Worm (Caenorhabditis elegans): ENCODE data around the gene T25D1.2.

The T25D1.2 gene

DNA sequence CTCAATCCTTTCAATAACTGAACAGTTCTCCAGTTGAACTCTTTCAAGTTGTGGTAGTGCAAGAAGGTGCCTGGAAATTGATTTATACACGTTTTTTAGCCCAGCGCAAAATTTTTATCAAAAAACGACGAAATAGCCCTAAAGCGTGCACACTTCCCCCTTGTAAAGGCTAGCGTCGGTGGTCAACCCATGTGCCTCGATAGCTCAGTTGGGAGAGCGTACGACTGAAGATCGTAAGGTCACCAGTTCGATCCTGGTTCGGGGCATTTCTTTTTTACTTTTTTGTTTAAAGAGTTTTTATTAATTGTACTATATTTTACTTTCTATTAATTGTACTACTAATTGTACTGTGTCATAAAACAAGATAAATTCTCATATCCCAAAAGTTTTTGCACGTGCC is 36.0 kb downstream of the T25D1.2 start:
- TF ChIP-seq mxl-3 (GFP tag; optimal IDR thresholded peaks at IDR 0.05) (peak; percentile 14), mes-2 (tag; optimal IDR thresholded peaks at IDR 0.05; ENCODE audit: poor library complexity, severe bottlenecking) (peak; percentile 59), zip-11 (GFP tag; IDR thresholded peaks at IDR 0.05) (no peak), ztf-11 (tag; optimal IDR thresholded peaks at IDR 0.05) (no peak), duxl-1 (tag; optimal IDR thresholded peaks at IDR 0.05; ENCODE audit: poor library complexity) (peak; percentile 24), lim-7 (GFP tag; IDR thresholded peaks at IDR 0.05) (peak; percentile 80), egl-43 (GFP tag; IDR thresholded peaks at IDR 0.05) (peak; percentile 63; the same call in 1 of the 2 replicates), tra-1 (GFP tag; IDR thresholded peaks at IDR 0.05) (peak; percentile 56; the same call in 1 of the 2 replicates), snpc-1.2 (GFP tag; IDR thresholded peaks at IDR 0.05) (peak; percentile 77), lin-1 (GFP tag; IDR thresholded peaks at IDR 0.05) (peak; percentile 52; the same call in 1 of the 2 replicates), madf-5 (GFP tag; IDR thresholded peaks at IDR 0.05) (0 out of 4 replicates have a peak, but pooled peaks of 1 of the 2 experiments have one; percentile 10), unc-39 (tag; optimal IDR thresholded peaks at IDR 0.05) (no peak), Y75B8A.6 (GFP tag; IDR thresholded peaks at IDR 0.05) (0 out of 2 replicates have a peak, but pooled peaks have one; percentile 41), nhr-6 (tag; optimal IDR thresholded peaks at IDR 0.05) (peak; percentile 8), pqm-1 (tag; optimal IDR thresholded peaks at IDR 0.05) (no peak), lin-38 (GFP tag; IDR thresholded peaks at IDR 0.05) (peak; percentile 55), Y48G9A.11 (GFP tag; IDR thresholded peaks at IDR 0.05) (0 out of 2 replicates have a peak, but pooled peaks have one; percentile 15), unc-130 (GFP tag; optimal IDR thresholded peaks at IDR 0.05) (no peak), nhr-102 (tag; optimal IDR thresholded peaks at IDR 0.05) (peak; percentile 54), hlh-11 (tag; optimal IDR thresholded peaks at IDR 0.05) (peak; percentile 10), nhr-76 (tag; optimal IDR thresholded peaks at IDR 0.05) (no peak), php-3 (GFP tag; IDR thresholded peaks at IDR 0.05) (0 out of 2 replicates have a peak, but pooled peaks have one; percentile 36), nhr-41 (GFP tag; IDR thresholded peaks at IDR 0.05) (no peak), mep-1 (tag; optimal IDR thresholded peaks at IDR 0.05) (peak; percentile 48), dmd-6 (GFP tag; IDR thresholded peaks at IDR 0.05) (peak; percentile 44), ctbp-1 (GFP tag; IDR thresholded peaks at IDR 0.05) (0 out of 2 replicates have a peak, but pooled peaks have one; percentile 18), F44E2.7 (GFP tag; IDR thresholded peaks at IDR 0.05) (peak; percentile 32; the same call in 1 of the 2 replicates), T20F7.1 (GFP tag; optimal IDR thresholded peaks at IDR 0.05) (no peak), daf-16 (GFP tag; optimal IDR thresholded peaks at IDR 0.05) (peak in 1 of 2 experiments; percentile 16), daf-16 (tag; optimal IDR thresholded peaks at IDR 0.05) (peak; percentile 28), nhr-25 (tag; optimal IDR thresholded peaks at IDR 0.05; ENCODE audit: borderline replicate concordance, insufficient read depth) (no peak), zfp-2 (tag; optimal IDR thresholded peaks at IDR 0.05) (no peak), gei-8 (GFP tag; optimal IDR thresholded peaks at IDR 0.05) (no peak), vab-7 (GFP tag; IDR thresholded peaks at IDR 0.05) (peak; percentile 65), T26A8.4 (GFP tag; IDR thresholded peaks at IDR 0.05) (peak; percentile 75), ceh-32 (tag; optimal IDR thresholded peaks at IDR 0.05; ENCODE audit: poor library complexity) (no peak), mxl-2 (GFP tag; conservative IDR thresholded peaks at IDR 0.05) (0 out of 2 replicates have a peak, but pooled peaks have one; percentile 32), daf-19 (GFP tag; conservative IDR thresholded peaks at IDR 0.05) (peak; percentile 59; the same call in 1 of the 2 replicates), unc-62 (GFP tag; optimal IDR thresholded peaks at IDR 0.05 in 1 of 2) (no peak), unc-62 (tag; optimal IDR thresholded peaks at IDR 0.05) (no peak), F26F4.8 (GFP tag; conservative IDR thresholded peaks at IDR 0.05) (0 out of 2 replicates have a peak, but pooled peaks have one; percentile 12), ZK337.2 (GFP tag; IDR thresholded peaks at IDR 0.05) (no peak), madf-9 (GFP tag; conservative IDR thresholded peaks at IDR 0.05) (0 out of 2 replicates have a peak, but pooled peaks have one; percentile 45), rbr-2 (tag; optimal IDR thresholded peaks at IDR 0.05) (peak; percentile 30), nhr-48 (tag; optimal IDR thresholded peaks at IDR 0.05) (peak; percentile 21), sdz-12 (GFP tag; optimal IDR thresholded peaks at IDR 0.05) (peak; percentile 42), arid-1 (GFP tag; conservative IDR thresholded peaks at IDR 0.05) (peak; percentile 79), lsy-2 (tag; optimal IDR thresholded peaks at IDR 0.05) (no peak), hlh-30 (tag; optimal IDR thresholded peaks at IDR 0.05; ENCODE audit: insufficient read depth) (peak; percentile 64)
